Fruit fly (Drosophila melanogaster) whole organism, embryonic: Measurements from ENCODE around the gene CG31549.

Source experiments
- Abd-B ChIP-seq: fragments of 200-800 bp; sonication (Bioruptor generic); optimal IDR thresholded peaks from 2 replicates; lab custom pipeline; 2018; ENCODE audit warnings: missing biosample characterization, mild to moderate bottlenecking, missing genetic modification characterization, moderate library complexity
- BtbVII ChIP-seq: fragments of 200-800 bp; sonication (Bioruptor generic); optimal IDR thresholded peaks from 3 replicates; lab custom pipeline; 2017; ENCODE audit warnings: missing biosample characterization, mild to moderate bottlenecking, missing genetic modification characterization
- CG10543 ChIP-seq: fragments of 200-800 bp; sonication (Bioruptor generic); optimal IDR thresholded peaks from 3 replicates; lab custom pipeline; 2017; ENCODE audit warnings: missing biosample characterization, mild to moderate bottlenecking, missing genetic modification characterization, moderate library complexity
- CG12236 ChIP-seq: fragments of 200-800 bp; sonication (Bioruptor generic); optimal IDR thresholded peaks from 2 replicates; lab custom pipeline; 2016; ENCODE audit warnings: missing biosample characterization, missing genetic modification characterization
- CG12769 ChIP-seq: fragments of 200-800 bp; sonication (Bioruptor generic); optimal IDR thresholded peaks from 2 replicates; lab custom pipeline; 2019; ENCODE audit warnings: missing biosample characterization, mild to moderate bottlenecking, missing genetic modification characterization, moderate library complexity
- CG16863 ChIP-seq: fragments of 200-800 bp; sonication (Bioruptor generic); optimal IDR thresholded peaks from 3 replicates; lab custom pipeline; 2016; ENCODE audit warnings: missing biosample characterization, missing genetic modification characterization
- CG18764 ChIP-seq: fragments of 200-800 bp; sonication (Bioruptor generic); optimal IDR thresholded peaks from 3 replicates; lab custom pipeline; 2016; ENCODE audit warnings: missing biosample characterization, missing genetic modification characterization
- CG2116 ChIP-seq: fragments of 200-800 bp; sonication (Bioruptor generic); optimal IDR thresholded peaks from 3 replicates; lab custom pipeline; 2018; ENCODE audit warnings: missing biosample characterization, mild to moderate bottlenecking, missing genetic modification characterization
- CG30020 ChIP-seq: fragments of 200-800 bp; optimal IDR thresholded peaks from 2 replicates; lab custom pipeline; 2019; ENCODE audit warnings: missing biosample characterization, mild to moderate bottlenecking, missing genetic modification characterization, moderate library complexity
- CG31365 ChIP-seq: fragments of 200-800 bp; sonication (Bioruptor generic); optimal IDR thresholded peaks from 2 replicates; lab custom pipeline; 2018; ENCODE audit warnings: missing biosample characterization, mild to moderate bottlenecking, missing genetic modification characterization
- CG3163 ChIP-seq: fragments of 200-800 bp; sonication (Bioruptor generic); optimal IDR thresholded peaks from 3 replicates; lab custom pipeline; 2016; ENCODE audit warnings: missing biosample characterization, missing genetic modification characterization
- CG42726 ChIP-seq: fragments of 200-800 bp; sonication (Bioruptor generic); IDR thresholded peaks from 2 replicates; pipeline ENCODE4 v1.3.6; 2022; ENCODE audit warnings: missing biosample characterization, missing genetic modification characterization; ENCODE audit not compliant: partially characterized antibody
- CG6254 ChIP-seq: fragments of 200-800 bp; sonication (Bioruptor generic); optimal IDR thresholded peaks from 3 replicates; lab custom pipeline; 2017; ENCODE audit warnings: mild to moderate bottlenecking, missing biosample characterization, missing genetic modification reagents, missing genetic modification characterization
- CG6654 ChIP-seq: fragments of 200-800 bp; sonication (Bioruptor generic); optimal IDR thresholded peaks from 2 replicates; lab custom pipeline; 2017; ENCODE audit warnings: missing biosample characterization, mild to moderate bottlenecking, missing genetic modification characterization
- CG6813 ChIP-seq: fragments of 200-800 bp; sonication (Bioruptor generic); optimal IDR thresholded peaks from 2 replicates; lab custom pipeline; 2017; ENCODE audit warnings: missing biosample characterization, missing genetic modification characterization, mild to moderate bottlenecking, moderate library complexity, missing genetic modification reagents
- CG7556 ChIP-seq: fragments of 200-800 bp; sonication (Bioruptor generic); optimal IDR thresholded peaks from 2 replicates; lab custom pipeline; 2017; ENCODE audit warnings: missing biosample characterization, mild to moderate bottlenecking, missing genetic modification characterization
- CG7786 ChIP-seq: fragments of 200-800 bp; sonication (Bioruptor generic); optimal IDR thresholded peaks from 2 replicates; lab custom pipeline; 2016; ENCODE audit warnings: missing biosample characterization, missing genetic modification characterization
- CG8281 ChIP-seq: fragments of 200-800 bp; sonication (Bioruptor generic); optimal IDR thresholded peaks from 2 replicates; lab custom pipeline; 2018; ENCODE audit warnings: missing biosample characterization, mild to moderate bottlenecking, missing genetic modification characterization, moderate library complexity
- CG8478 ChIP-seq: fragments of >200 bp; optimal IDR thresholded peaks from 2 replicates; lab custom pipeline; 2018
- CoRest ChIP-seq: fragments of 200-800 bp; sonication (Bioruptor generic); optimal IDR thresholded peaks from 3 replicates; lab custom pipeline; 2018; ENCODE audit warnings: missing biosample characterization, mild to moderate bottlenecking, missing genetic modification characterization, moderate library complexity
- D ChIP-seq, 2 experiments: fragments of 200-800 bp in 1 of 2; fragments of >200 bp in 1 of 2; sonication (Bioruptor generic) in 1 of 2; optimal IDR thresholded peaks; 2 replicates in 1 of 2; 3 replicates in 1 of 2; lab custom pipeline; 2017; ENCODE audit warnings: mild to moderate bottlenecking in 1 of 2, missing biosample characterization in 1 of 2, missing genetic modification characterization in 1 of 2, missing genetic modification reagents in 1 of 2
- Dad ChIP-seq: fragments of 200-800 bp; sonication (Bioruptor generic); optimal IDR thresholded peaks from 3 replicates; lab custom pipeline; 2016; ENCODE audit warnings: missing biosample characterization, missing genetic modification characterization
- Dip2 ChIP-seq: fragments of 200-800 bp; sonication (Bioruptor generic); IDR thresholded peaks from 2 replicates; pipeline ENCODE4 v1.3.6; 2022; ENCODE audit warnings: missing biosample characterization, missing genetic modification characterization
- Ets97D ChIP-seq: fragments of 200-800 bp; sonication (Bioruptor generic); optimal IDR thresholded peaks from 3 replicates; lab custom pipeline; 2016; ENCODE audit warnings: missing biosample characterization, missing genetic modification characterization
- NFAT ChIP-seq: fragments of 200-800 bp; sonication (Bioruptor generic); IDR thresholded peaks from 2 replicates; pipeline ENCODE4 v1.3.6; 2022; ENCODE audit warnings: missing biosample characterization, missing genetic modification characterization
- Rx ChIP-seq: fragments of 200-800 bp; sonication (Bioruptor generic); IDR thresholded peaks from 2 replicates; pipeline ENCODE4 v1.3.6; 2022; ENCODE audit warnings: missing biosample characterization, missing genetic modification characterization
- TFAM ChIP-seq: fragments of 200-800 bp; sonication (Bioruptor generic); optimal IDR thresholded peaks from 2 replicates; lab custom pipeline; 2017; ENCODE audit warnings: missing biosample characterization, missing genetic modification characterization, inconsistent platforms
- YL-1 ChIP-seq: fragments of 200-800 bp; sonication (Bioruptor generic); optimal IDR thresholded peaks from 3 replicates; lab custom pipeline; 2017; ENCODE audit warnings: missing biosample characterization, mild to moderate bottlenecking, missing genetic modification characterization
- ase ChIP-seq: fragments of 200-800 bp; sonication (Bioruptor generic); IDR thresholded peaks from 3 replicates; pipeline ENCODE4 v1.3.6; 2022; ENCODE audit warnings: missing biosample characterization, missing genetic modification characterization
- bigmax ChIP-seq: fragments of 200-800 bp; sonication (Bioruptor generic); optimal IDR thresholded peaks from 2 replicates; lab custom pipeline; 2018; ENCODE audit warnings: missing biosample characterization, mild to moderate bottlenecking, missing genetic modification characterization
- cg ChIP-seq: fragments of 200-800 bp; sonication (Bioruptor generic); optimal IDR thresholded peaks from 3 replicates; lab custom pipeline; 2019; ENCODE audit warnings: missing biosample characterization, mild to moderate bottlenecking, missing genetic modification characterization, moderate library complexity
- chinmo ChIP-seq: fragments of 200-800 bp; sonication (Bioruptor generic); IDR thresholded peaks from 4 replicates; pipeline ENCODE4 v1.3.6; 2022; ENCODE audit warnings: missing biosample characterization, missing genetic modification characterization; ENCODE audit not compliant: partially characterized antibody
- da ChIP-seq: fragments of 200-800 bp; sonication (Bioruptor generic); optimal IDR thresholded peaks from 2 replicates; lab custom pipeline; 2016; ENCODE audit warnings: missing biosample characterization, missing genetic modification characterization
- dm ChIP-seq: fragments of 200-800 bp; sonication (Bioruptor generic); optimal IDR thresholded peaks from 3 replicates; lab custom pipeline; 2016; ENCODE audit warnings: missing biosample characterization, missing genetic modification characterization
- dmrt99B ChIP-seq: fragments of 200-800 bp; sonication (Bioruptor generic); optimal IDR thresholded peaks from 2 replicates; lab custom pipeline; 2018; ENCODE audit warnings: missing biosample characterization, mild to moderate bottlenecking, missing genetic modification characterization, moderate library complexity
- gcm ChIP-seq: fragments of 200-800 bp; sonication (Bioruptor generic); optimal IDR thresholded peaks from 2 replicates; lab custom pipeline; 2019; ENCODE audit warnings: missing biosample characterization, mild to moderate bottlenecking, missing genetic modification characterization, moderate library complexity
- gfzf ChIP-seq: fragments of 200-800 bp; sonication (Bioruptor generic); optimal IDR thresholded peaks from 2 replicates; lab custom pipeline; 2016; ENCODE audit warnings: missing biosample characterization, mild to moderate bottlenecking, missing genetic modification characterization, moderate library complexity
- hbn ChIP-seq: fragments of 200-800 bp; sonication (Bioruptor generic); IDR thresholded peaks from 2 replicates; pipeline ENCODE4 v1.3.6; 2022; ENCODE audit warnings: missing biosample characterization, missing genetic modification characterization; ENCODE audit not compliant: partially characterized antibody
- lola ChIP-seq, 3 experiments: fragments of >200 bp in 2 of 3; fragments of 200-800 bp in 1 of 3; sonication (Bioruptor generic) in 1 of 3; optimal IDR thresholded peaks; 2 replicates each; lab custom pipeline; 2017 to 2019; ENCODE audit warnings: missing biosample characterization in 3 of 3, missing genetic modification characterization in 3 of 3, mild to moderate bottlenecking in 1 of 3, moderate library complexity in 1 of 3
- nerfin-1 ChIP-seq: fragments of 200-800 bp; sonication (Bioruptor generic); optimal IDR thresholded peaks from 3 replicates; lab custom pipeline; 2019; ENCODE audit warnings: missing biosample characterization, mild to moderate bottlenecking, missing genetic modification characterization, moderate library complexity
- pb ChIP-seq: fragments of 200-800 bp; sonication (Bioruptor generic); optimal IDR thresholded peaks from 3 replicates; lab custom pipeline; 2016; ENCODE audit warnings: missing biosample characterization, missing genetic modification characterization
- psq ChIP-seq: fragments of 200-800 bp; sonication (Bioruptor generic); optimal IDR thresholded peaks from 2 replicates; lab custom pipeline; 2017; ENCODE audit warnings: missing biosample characterization, missing genetic modification characterization
- rib ChIP-seq: fragments of 200-800 bp; sonication (Bioruptor generic); IDR thresholded peaks from 2 replicates; pipeline ENCODE4 v1.3.6; 2022; ENCODE audit warnings: missing biosample characterization, missing genetic modification characterization
- sens-2 ChIP-seq: fragments of 200-800 bp; sonication (Bioruptor generic); IDR thresholded peaks from 2 replicates; pipeline ENCODE4 v1.3.6; 2022; ENCODE audit warnings: missing biosample characterization, missing genetic modification characterization
- slbo ChIP-seq: fragments of 200-800 bp; sonication (Bioruptor generic); IDR thresholded peaks from 2 replicates; pipeline ENCODE4 v1.3.6; 2022; ENCODE audit warnings: missing biosample characterization, missing genetic modification characterization
- so ChIP-seq: fragments of 200-800 bp; sonication (Bioruptor generic); IDR thresholded peaks from 3 replicates; pipeline ENCODE4 v1.3.6; 2022; ENCODE audit warnings: missing biosample characterization, missing genetic modification characterization
- vnd ChIP-seq: fragments of 200-800 bp; sonication (Bioruptor generic); IDR thresholded peaks from 3 replicates; pipeline ENCODE4 v1.3.6; 2022; ENCODE audit warnings: missing biosample characterization, missing genetic modification characterization; ENCODE audit not compliant: partially characterized antibody
- wek ChIP-seq: fragments of 200-800 bp; sonication (Bioruptor generic); optimal IDR thresholded peaks from 3 replicates; lab custom pipeline; 2018; ENCODE audit warnings: missing biosample characterization, mild to moderate bottlenecking, missing genetic modification characterization, moderate library complexity

CG31549 gene

DNA sequence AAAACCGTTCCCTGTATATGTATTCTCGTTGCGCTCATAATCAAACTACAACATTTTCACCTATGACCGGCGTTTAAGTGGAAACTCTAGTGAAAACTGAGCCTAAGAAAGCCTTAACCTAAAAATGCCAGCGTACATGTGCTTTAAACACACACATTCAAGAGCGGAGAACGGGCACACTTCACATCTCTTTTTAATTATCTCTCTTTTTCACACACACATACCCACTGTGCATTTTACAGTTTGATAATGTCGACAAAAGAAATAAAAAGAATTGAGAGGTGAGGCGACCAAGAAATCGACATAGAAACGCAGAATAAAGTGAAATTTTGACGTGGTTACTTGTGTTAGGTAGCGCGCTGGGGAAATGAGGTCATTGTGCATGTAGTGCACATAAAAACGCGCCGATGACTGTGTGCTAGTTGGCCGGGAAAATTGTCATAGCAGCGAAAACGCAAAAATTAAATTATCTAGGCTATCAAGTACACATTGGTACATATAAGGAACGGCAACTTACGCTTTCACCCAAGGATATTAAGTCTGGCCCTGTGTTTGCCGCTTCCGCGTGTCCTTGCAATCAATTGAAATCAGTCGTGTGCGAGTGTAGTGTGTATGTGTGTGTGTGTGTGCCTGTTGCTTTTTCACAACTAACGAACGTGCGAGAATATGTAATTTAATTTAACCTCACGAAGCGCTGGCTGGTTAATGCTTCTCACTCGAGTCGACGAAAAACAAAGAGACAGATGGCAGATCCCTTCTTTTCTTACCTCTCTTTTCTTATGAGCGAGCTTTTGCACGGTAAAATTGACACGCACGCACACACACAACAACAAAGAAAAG lies 32.3 kb upstream of the CG31549 start (continued):
- TF ChIP-seq CG16863, result no peak
- TF ChIP-seq Rx (GFP tag; lab: Robert Waterston, UW), result no peak
- TF ChIP-seq D (optimal IDR thresholded peaks at IDR 0.05; lab: Kevin White, UChicago), result peak; percentile 78
- TF ChIP-seq D (GFP tag; optimal IDR thresholded peaks at IDR 0.05; lab: Kevin White, UChicago), result no peak
- TF ChIP-seq Dip2, result no peak
- peak; percentile 24 for TF ChIP-seq CG12769
- TF ChIP-seq TFAM (GFP tag; lab: Kevin White, UChicago), result no peak
- TF ChIP-seq CG18764 (GFP tag; lab: Kevin White, UChicago), result no peak
- TF ChIP-seq lola (GFP tag; optimal IDR thresholded peaks at IDR 0.05; lab: Kevin White, UChicago), result no peak
- TF ChIP-seq wek (GFP tag; lab: Kevin White, UChicago), result no peak
- TF ChIP-seq Ets97D (GFP tag; lab: Kevin White, UChicago), result no peak
- TF ChIP-seq NFAT (GFP tag; lab: Robert Waterston, UW), result no peak
- TF ChIP-seq CG6654 (GFP tag; lab: Kevin White, UChicago), result peak; percentile 53
- no peak for TF ChIP-seq slbo (GFP tag; lab: Robert Waterston, UW)
- TF ChIP-seq CG7786, result no peak
- no peak for TF ChIP-seq BtbVII
- TF ChIP-seq dm (GFP tag; lab: Kevin White, UChicago), result peak; percentile 98
- TF ChIP-seq cg (GFP tag; lab: Kevin White, UChicago), result peak; percentile 76
- no peak for TF ChIP-seq chinmo (GFP tag; lab: Robert Waterston, UW)
- TF ChIP-seq so (GFP tag; lab: Robert Waterston, UW), result no peak
- peak; percentile 97 for TF ChIP-seq bigmax (GFP tag; lab: Kevin White, UChicago)
- TF ChIP-seq CG2116 (GFP tag; lab: Kevin White, UChicago), result no peak
- peak; percentile 13 for TF ChIP-seq CG30020
- TF ChIP-seq Abd-B (GFP tag; lab: Kevin White, UChicago), result no peak
- TF ChIP-seq hbn, result no peak
- no peak for TF ChIP-seq pb (GFP tag; lab: Kevin White, UChicago)
- TF ChIP-seq CG31365, result no peak
- TF ChIP-seq vnd, result no peak
- no peak for TF ChIP-seq da (GFP tag; lab: Kevin White, UChicago)
- TF ChIP-seq CG3163, result peak; percentile 13
- no peak for TF ChIP-seq rib (GFP tag; lab: Robert Waterston, UW)
- TF ChIP-seq CG8281 (tag; lab: Kevin White, UChicago), result no peak
- TF ChIP-seq gfzf (GFP tag; lab: Kevin White, UChicago), result peak; percentile 58
- TF ChIP-seq CG10543 (GFP tag; lab: Kevin White, UChicago), result no peak
- no peak for TF ChIP-seq ase
- TF ChIP-seq CG6813 (GFP tag; lab: Kevin White, UChicago), result no peak
- TF ChIP-seq CG7556 (GFP tag; lab: Kevin White, UChicago), result no peak
- TF ChIP-seq YL-1 (GFP tag; lab: Kevin White, UChicago), result peak; percentile 75
- no peak for TF ChIP-seq CG8478 (lab: Kevin White, UChicago)
- no peak for TF ChIP-seq Dad
- no peak for TF ChIP-seq sens-2 (GFP tag; lab: Robert Waterston, UW)
- TF ChIP-seq CG42726 (GFP tag; lab: Robert Waterston, UW), result no peak
- TF ChIP-seq nerfin-1 (tag; lab: Kevin White, UChicago), result no peak
- TF ChIP-seq CG6254 (GFP tag; lab: Kevin White, UChicago), result no peak
- TF ChIP-seq gcm (GFP tag; lab: Kevin White, UChicago), result no peak
- no peak for TF ChIP-seq dmrt99B (tag; lab: Kevin White, UChicago)
- TF ChIP-seq CG12236 (GFP tag; lab: Kevin White, UChicago), result no peak
- no peak for TF ChIP-seq CoRest (tag; lab: Kevin White, UChicago)
- no peak for TF ChIP-seq psq (GFP tag; lab: Kevin White, UChicago)
